Fruit fly (Drosophila melanogaster): ENCODE results near the gene alpha-Est5.

Gene alpha-Est5

DNA sequence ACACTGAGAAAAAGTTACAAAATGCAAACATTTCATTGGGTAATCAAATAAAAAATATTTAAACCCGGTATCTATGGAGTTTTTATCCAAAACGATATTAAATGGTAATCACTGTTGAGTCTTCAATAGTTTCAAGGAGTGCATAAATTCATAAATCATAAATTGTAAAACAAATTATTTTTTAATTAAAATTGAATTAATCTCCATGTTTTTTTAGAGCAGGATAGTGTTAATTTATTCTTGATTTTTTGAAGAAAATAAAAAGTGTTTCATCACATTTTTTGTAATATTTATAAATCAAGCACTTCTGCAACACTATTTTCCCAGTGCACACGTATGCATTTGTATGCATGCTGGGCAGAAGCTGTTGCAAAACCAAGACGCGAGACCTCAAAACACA is 45.3 kb downstream of the alpha-Est5 start (continued):
- peak; percentile 34 for TF ChIP-seq odd (GFP tag; optimal IDR thresholded peaks at IDR 0.05)
- TF ChIP-seq danr (GFP tag; IDR thresholded peaks at IDR 0.05), result no peak
- no peak for TF ChIP-seq CG12391 (tag; optimal IDR thresholded peaks at IDR 0.05)
- TF ChIP-seq schlank (tag; optimal IDR thresholded peaks at IDR 0.05), result no peak
- peak; percentile 28; the same call in 1 of the 2 replicates for TF ChIP-seq Ada2b (GFP tag; IDR thresholded peaks at IDR 0.05)
- TF ChIP-seq bab2 (GFP tag; optimal IDR thresholded peaks at IDR 0.05), result no peak
- peak; percentile 31 for TF ChIP-seq Chrac-16 (GFP tag; optimal IDR thresholded peaks at IDR 0.05)
- TF ChIP-seq Stat92E (GFP tag; optimal IDR thresholded peaks at IDR 0.05), result no peak
- no peak for TF ChIP-seq CG10979 (tag; optimal IDR thresholded peaks at IDR 0.05)
- TF ChIP-seq Dbx (GFP tag; IDR thresholded peaks at IDR 0.05), result no peak
- TF ChIP-seq CG4617 (GFP tag; optimal IDR thresholded peaks at IDR 0.05; ENCODE audit: borderline replicate concordance), result no peak
- TF ChIP-seq dan (GFP tag; IDR thresholded peaks at IDR 0.05), result no peak
- no peak for TF ChIP-seq Aef1 (GFP tag; IDR thresholded peaks at IDR 0.05)
- TF ChIP-seq gsb-n (tag; optimal IDR thresholded peaks at IDR 0.05), result no peak
- no peak for TF ChIP-seq Scr (GFP tag; IDR thresholded peaks at IDR 0.05; ENCODE audit: partially characterized antibody)
- TF ChIP-seq tx (GFP tag; optimal IDR thresholded peaks at IDR 0.05), result no peak
- TF ChIP-seq H15 (GFP tag; IDR thresholded peaks at IDR 0.05), result 0 out of 3 replicates have a peak, but pooled peaks have one; percentile 38
- TF ChIP-seq Abd-B (GFP tag; optimal IDR thresholded peaks at IDR 0.05), result peak; percentile 74
- no peak for TF ChIP-seq maf-S (GFP tag; optimal IDR thresholded peaks at IDR 0.05)
- TF ChIP-seq slbo (GFP tag; IDR thresholded peaks at IDR 0.05), result no peak
- TF ChIP-seq nerfin-2 (GFP tag; IDR thresholded peaks at IDR 0.05; ENCODE audit: partially characterized antibody), result no peak
- TF ChIP-seq CG10321 (GFP tag; IDR thresholded peaks at IDR 0.05), result no peak
- TF ChIP-seq CG10654 (GFP tag; optimal IDR thresholded peaks at IDR 0.05), result peak; percentile 43
- TF ChIP-seq rib (GFP tag; IDR thresholded peaks at IDR 0.05), result no peak
- no peak for TF ChIP-seq onecut (GFP tag; IDR thresholded peaks at IDR 0.05)
- TF ChIP-seq eyg (GFP tag; optimal IDR thresholded peaks at IDR 0.05), result no peak
- peak; percentile 18 for TF ChIP-seq CG8281 (tag; optimal IDR thresholded peaks at IDR 0.05)
- TF ChIP-seq CG7372 (GFP tag; IDR thresholded peaks at IDR 0.05), result no peak
- peak; percentile 51; the same call in 1 of the 3 replicates for TF ChIP-seq ase (GFP tag; IDR thresholded peaks at IDR 0.05)
- no peak for TF ChIP-seq CG6683 (GFP tag; optimal IDR thresholded peaks at IDR 0.05)
- TF ChIP-seq D (optimal IDR thresholded peaks at IDR 0.05), result no peak
- TF ChIP-seq D (GFP tag; optimal IDR thresholded peaks at IDR 0.05), result peak; percentile 31
- no peak for TF ChIP-seq CG17912 (GFP tag; optimal IDR thresholded peaks at IDR 0.05)
- TF ChIP-seq CG13296 (GFP tag; optimal IDR thresholded peaks at IDR 0.05), result no peak
- no peak for TF ChIP-seq Mes4 (GFP tag; optimal IDR thresholded peaks at IDR 0.05)
- no peak for TF ChIP-seq Nf-YC (tag; optimal IDR thresholded peaks at IDR 0.05)
- TF ChIP-seq CG18619 (GFP tag; optimal IDR thresholded peaks at IDR 0.05), result peak; percentile 21
- no peak for TF ChIP-seq Bgb (GFP tag; IDR thresholded peaks at IDR 0.05; ENCODE audit: partially characterized antibody)
- peak; percentile 70 for TF ChIP-seq az2 (GFP tag; optimal IDR thresholded peaks at IDR 0.05)
- no peak for TF ChIP-seq sob (GFP tag; IDR thresholded peaks at IDR 0.05)
- TF ChIP-seq gce (GFP tag; IDR thresholded peaks at IDR 0.05), result 0 out of 3 replicates have a peak, but pooled peaks have one; percentile 10
- peak; percentile 86 for TF ChIP-seq phol (tag; optimal IDR thresholded peaks at IDR 0.05)
- no peak for TF ChIP-seq dm (GFP tag; optimal IDR thresholded peaks at IDR 0.05)
- peak; percentile 66 for TF ChIP-seq CG8388 (GFP tag; optimal IDR thresholded peaks at IDR 0.05)
- no peak for TF ChIP-seq CG9932 (GFP tag; IDR thresholded peaks at IDR 0.05)
- TF ChIP-seq lbe (GFP tag; optimal IDR thresholded peaks at IDR 0.05), result no peak
- no peak for TF ChIP-seq ci (GFP tag; IDR thresholded peaks at IDR 0.05)
- TF ChIP-seq Atf3 (GFP tag; optimal IDR thresholded peaks at IDR 0.05), result no peak
- TF ChIP-seq pan (optimal IDR thresholded peaks at IDR 0.05), result no peak
- peak in 1 of 2 experiments; percentile 57 for TF ChIP-seq pan (GFP tag; optimal IDR thresholded peaks at IDR 0.05 in 1 of 2, IDR thresholded peaks at IDR 0.05 in 1 of 2)
- no peak for TF ChIP-seq CrebB (tag; optimal IDR thresholded peaks at IDR 0.05)
- TF ChIP-seq CG12104 (GFP tag; optimal IDR thresholded peaks at IDR 0.05), result peak; percentile 52
